Worm (Caenorhabditis elegans): ENCODE data around the gene nhr-163.

nhr-163 gene

DNA sequence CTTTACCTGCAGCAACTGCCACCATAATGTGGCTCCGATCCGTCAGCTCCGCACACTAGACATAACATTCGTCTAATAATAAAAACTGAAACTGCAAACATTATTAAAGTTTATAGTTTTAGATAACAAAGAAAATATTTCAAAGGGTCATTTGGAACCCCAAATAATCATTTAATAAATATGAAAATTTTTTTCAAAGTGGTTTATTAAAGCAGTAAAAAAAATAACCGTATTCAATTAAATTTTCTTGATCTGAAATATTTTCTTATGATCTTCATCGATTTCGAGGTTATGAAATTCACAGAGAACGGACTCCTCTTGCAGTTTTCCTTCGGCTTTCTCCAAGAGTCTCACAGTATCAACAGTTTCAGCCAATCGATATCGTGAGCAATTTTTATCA is at the start of gene nhr-163:
TSS of gene nhr-163 (minus strand) at position 101 of the 400 bp plus-strand sequence.
- TF ChIP-seq repo-1 (tag; optimal IDR thresholded peaks at IDR 0.05): no peak
- no peak for TF ChIP-seq madf-6 (GFP tag; IDR thresholded peaks at IDR 0.05)
- TF ChIP-seq akir-1 (GFP tag; optimal IDR thresholded peaks at IDR 0.05): no peak
- TF ChIP-seq F10E7.11 (tag; optimal IDR thresholded peaks at IDR 0.05): no peak
- TF ChIP-seq lin-26 (GFP tag; IDR thresholded peaks at IDR 0.05): no peak
- no peak for TF ChIP-seq madf-10 (tag; optimal IDR thresholded peaks at IDR 0.05)
- TF ChIP-seq pbrm-1 (GFP tag; IDR thresholded peaks at IDR 0.05): no peak
- no peak for TF ChIP-seq lin-35 (GFP tag; optimal IDR thresholded peaks at IDR 0.05)
- no peak for TF ChIP-seq dox-1 (GFP tag; IDR thresholded peaks at IDR 0.05)
- no peak for TF ChIP-seq nhr-179 (tag; optimal IDR thresholded peaks at IDR 0.05)
- TF ChIP-seq hlh-12 (tag; optimal IDR thresholded peaks at IDR 0.05): no peak
- TF ChIP-seq nfya-2 (GFP tag; IDR thresholded peaks at IDR 0.05): no peak
- TF ChIP-seq sdz-38 (tag; optimal IDR thresholded peaks at IDR 0.05): no peak
- TF ChIP-seq bed-1 (GFP tag; IDR thresholded peaks at IDR 0.05): no peak
- no peak for TF ChIP-seq F33H1.4 (GFP tag; IDR thresholded peaks at IDR 0.05)
- TF ChIP-seq F23B12.7 (tag; optimal IDR thresholded peaks at IDR 0.05; ENCODE audit: insufficient read depth): no peak
- no peak for TF ChIP-seq ztf-28 (GFP tag; IDR thresholded peaks at IDR 0.05)
- TF ChIP-seq ceh-91 (GFP tag; IDR thresholded peaks at IDR 0.05): no peak
- TF ChIP-seq F52B5.7 (tag; optimal IDR thresholded peaks at IDR 0.05): no peak
- TF ChIP-seq B0019.2 (GFP tag; conservative IDR thresholded peaks at IDR 0.05): no peak

DNA sequence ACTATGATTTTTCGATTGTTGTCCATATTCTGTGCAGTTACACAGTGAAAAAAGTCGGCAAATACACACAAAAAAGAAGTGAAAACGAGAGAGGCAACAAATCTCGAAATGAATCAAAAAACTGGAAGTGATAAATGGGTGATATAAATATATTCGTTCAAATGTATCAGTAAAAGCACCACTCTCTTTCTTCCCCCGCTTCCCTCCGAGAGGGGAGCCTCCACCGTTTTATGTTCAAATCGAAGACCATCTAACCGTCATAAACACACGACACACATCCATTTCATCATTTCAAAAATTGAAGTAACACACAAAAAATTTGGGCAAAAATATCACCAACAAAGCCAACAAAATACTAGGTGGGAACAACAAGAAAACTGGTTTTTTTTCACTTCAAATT is 41.2 kb upstream of the nhr-163 start, which contains the start of gene F20A1.6:
TSS of gene F20A1.6 (minus strand) at position 101 of the 400 bp plus-strand sequence.
- no peak for TF ChIP-seq F22D6.2 (tag; optimal IDR thresholded peaks at IDR 0.05)
- no peak for TF ChIP-seq lag-1 (GFP tag; IDR thresholded peaks at IDR 0.05)
- no peak for TF ChIP-seq ceh-58 (GFP tag; IDR thresholded peaks at IDR 0.05)
- TF ChIP-seq T26A5.8 (tag; optimal IDR thresholded peaks at IDR 0.05): no peak
- no peak for TF ChIP-seq madf-8 (GFP tag; conservative IDR thresholded peaks at IDR 0.05)
- no peak for TF ChIP-seq bed-1 (GFP tag; IDR thresholded peaks at IDR 0.05)
- no peak for TF ChIP-seq D2030.7 (GFP tag; IDR thresholded peaks at IDR 0.05)
- no peak for TF ChIP-seq mxl-1 (tag; optimal IDR thresholded peaks at IDR 0.05)
- no peak for TF ChIP-seq ztf-26 (tag; optimal IDR thresholded peaks at IDR 0.05)
- TF ChIP-seq rcor-1 (GFP tag; IDR thresholded peaks at IDR 0.05): no peak
- TF ChIP-seq F52B5.7 (tag; optimal IDR thresholded peaks at IDR 0.05): no peak
- TF ChIP-seq dpff-1 (tag; optimal IDR thresholded peaks at IDR 0.05): no peak

DNA sequence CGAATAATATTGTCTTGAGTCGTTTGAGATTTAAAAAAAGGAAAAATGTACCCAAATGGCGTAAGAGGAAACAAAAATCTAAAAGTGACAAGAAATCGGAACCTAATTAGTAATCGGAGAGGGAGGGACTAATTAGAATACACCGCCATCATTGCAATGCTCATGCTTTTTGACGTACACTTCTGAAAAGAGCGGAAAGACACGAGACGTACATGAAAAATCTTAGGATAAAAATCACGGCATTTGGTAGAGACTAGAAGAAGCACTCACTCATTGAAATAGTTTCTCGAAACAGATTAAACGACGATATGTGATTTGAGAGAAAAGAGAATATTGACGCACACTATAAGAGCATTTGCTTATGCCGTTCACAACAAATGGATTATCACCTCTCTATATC is 37.1 kb upstream of the nhr-163 start:
- TF ChIP-seq snpc-1.3 (tag; optimal IDR thresholded peaks at IDR 0.05; ENCODE audit: insufficient read depth) (no peak), nhr-90 (tag; optimal IDR thresholded peaks at IDR 0.05) (no peak), B0261.1 (tag; optimal IDR thresholded peaks at IDR 0.05) (no peak), gei-17 (GFP tag; optimal IDR thresholded peaks at IDR 0.05) (no peak), ceh-79 (tag; optimal IDR thresholded peaks at IDR 0.05) (no peak), zfh-2 (GFP tag; conservative IDR thresholded peaks at IDR 0.05) (no peak), F57C9.4 (tag; optimal IDR thresholded peaks at IDR 0.05) (no peak), ama-1 (optimal IDR thresholded peaks at IDR 0.05) (no peak), ama-1 (GFP tag; optimal IDR thresholded peaks at IDR 0.05) (no peak), madf-3 (GFP tag; IDR thresholded peaks at IDR 0.05) (no peak), C06A6.2 (GFP tag; conservative IDR thresholded peaks at IDR 0.05) (no peak), Y95B8A.8 (GFP tag; IDR thresholded peaks at IDR 0.05) (no peak), nhr-179 (tag; optimal IDR thresholded peaks at IDR 0.05) (no peak), him-1 (tag; optimal IDR thresholded peaks at IDR 0.05) (no peak), akir-1 (GFP tag; optimal IDR thresholded peaks at IDR 0.05) (no peak), die-1 (tag; optimal IDR thresholded peaks at IDR 0.05) (no peak), egl-18 (GFP tag; IDR thresholded peaks at IDR 0.05) (no peak), ztf-28 (GFP tag; IDR thresholded peaks at IDR 0.05) (no peak), K12H6.12 (tag; optimal IDR thresholded peaks at IDR 0.05) (no peak)

Data from whole organism, young adult.